Worm (Caenorhabditis elegans): ENCODE measurements around the gene nhr-103.

- TF ChIP-seq ama-1 (optimal IDR thresholded peaks at IDR 0.05) (no peak), tra-4 (tag; optimal IDR thresholded peaks at IDR 0.05) (no peak), flt-1 (GFP tag; IDR thresholded peaks at IDR 0.05) (no peak), tbx-37 (GFP tag; conservative IDR thresholded peaks at IDR 0.05) (no peak), scrt-1 (GFP tag; IDR thresholded peaks at IDR 0.05) (no peak), hnd-1 (tag; optimal IDR thresholded peaks at IDR 0.05) (no peak), sea-1 (GFP tag; conservative IDR thresholded peaks at IDR 0.05) (no peak)
Measured at ce11 chrV:2226903-2227302, 1.7 kb downstream of the nhr-103 start, which contains the start of gene nhr-18.
